Worm (Caenorhabditis elegans) whole organism, L4 larva: ENCODE data around the gene ZK180.6.

ENCODE experiments used
- ZK546.5 ChIP-seq, 2 experiments: sonication (generic microtip); optimal IDR thresholded peaks; 2 replicates each; lab custom pipeline; 2017; ENCODE audit warnings: missing biosample characterization in 2 of 2, missing genetic modification characterization in 2 of 2
- mep-1 ChIP-seq: fragments of 150-350 bp; sonication (generic microtip); optimal IDR thresholded peaks from 3 replicates; lab custom pipeline; 2014; ENCODE audit warnings: missing biosample characterization, missing genetic modification characterization
- nhr-77 ChIP-seq: fragments of 150-350 bp; optimal IDR thresholded peaks from 2 replicates; lab custom pipeline; 2014; ENCODE audit warnings: missing biosample characterization, missing genetic modification characterization
- pha-4 ChIP-seq, 2 experiments: fragments of 150-350 bp in 1 of 2; fragments of 200-800 bp in 1 of 2; sonication (Bioruptor generic) in 1 of 2; IDR thresholded peaks in 1 of 2; optimal IDR thresholded peaks in 1 of 2; 2 replicates each; pipeline versions ENCODE4 v1.3.6 to Lab custom; 2014 to 2022; ENCODE audit warnings: missing genetic modification characterization in 2 of 2, missing genetic modification reagents in 2 of 2, missing biosample characterization in 1 of 2, missing compliant biosample characterization in 1 of 2

- no peak for TF ChIP-seq nhr-77 (tag; lab: Kevin White, UChicago)
- no peak for TF ChIP-seq mep-1
- no peak for TF ChIP-seq pha-4 (GFP tag; IDR thresholded peaks at IDR 0.05; lab: Robert Waterston, UW)
- TF ChIP-seq pha-4 (tag; optimal IDR thresholded peaks at IDR 0.05; lab: Kevin White, UChicago), result no peak
- no peak for TF ChIP-seq ZK546.5 (tag; optimal IDR thresholded peaks at IDR 0.05; lab: Kevin White, UChicago)
Observed at ce11 chrIV:4551562-4551961, 26.7 kb upstream of the ZK180.6 start.
